Fruit fly (Drosophila melanogaster) whole organism, adult: ENCODE measurements around the gene tai.

Source experiments
- CG12768 ChIP-seq: fragments of 200-800 bp; sonication (Bioruptor generic); optimal IDR thresholded peaks from 2 replicates; lab custom pipeline; 2017; ENCODE audit warnings: missing biosample characterization, missing genetic modification characterization, mild to moderate bottlenecking, moderate library complexity, missing genetic modification reagents
- ovo ChIP-seq: fragments of 200-800 bp; sonication (Bioruptor generic); optimal IDR thresholded peaks from 2 replicates; lab custom pipeline; 2016; ENCODE audit warnings: missing biosample characterization, missing genetic modification characterization

dm6 chr2L:9168014-9168651, 1.6 kb downstream of the tai start:
- no peak for TF ChIP-seq CG12768
- peak; percentile 27 for TF ChIP-seq ovo
